Worm (Caenorhabditis elegans) whole organism, L4 larva: Measurements from ENCODE around the gene mdt-21.

Experiments used
- Y105C5A.15 ChIP-seq: fragments of 200-800 bp; sonication (Bioruptor generic); IDR thresholded peaks from 2 replicates; pipeline ENCODE4 v1.3.6; 2022; ENCODE audit warnings: missing genetic modification characterization, missing compliant biosample characterization
- daf-19 ChIP-seq: fragments of 200-800 bp; sonication (Bioruptor generic); conservative IDR thresholded peaks from 2 replicates; pipeline ENCODE4 v1.3.6; 2022; ENCODE audit warnings: missing genetic modification characterization, missing compliant biosample characterization
- egl-27 ChIP-seq: sonication (generic microtip); optimal IDR thresholded peaks from 3 replicates; lab custom pipeline; 2017; ENCODE audit warnings: missing biosample characterization, missing genetic modification reagents, missing genetic modification characterization
- egl-43 ChIP-seq: fragments of 200-800 bp; sonication (Bioruptor generic); IDR thresholded peaks from 2 replicates; pipeline ENCODE4 v1.3.6; 2022; ENCODE audit warnings: missing genetic modification reagents, missing genetic modification characterization, missing compliant biosample characterization
- gei-8 ChIP-seq: fragments of 200-800 bp; sonication (Bioruptor generic); optimal IDR thresholded peaks from 2 replicates; lab custom pipeline; 2018; ENCODE audit warnings: mild to moderate bottlenecking, missing genetic modification characterization, missing compliant biosample characterization
- lin-15B ChIP-seq: fragments of 150-350 bp; sonication (generic microtip); optimal IDR thresholded peaks from 3 replicates; lab custom pipeline; 2014; ENCODE audit warnings: missing biosample characterization, missing genetic modification characterization
- lir-3 ChIP-seq: sonication (generic microtip); optimal IDR thresholded peaks from 2 replicates; lab custom pipeline; 2016; ENCODE audit warnings: mild to moderate bottlenecking, missing genetic modification characterization, missing compliant biosample characterization
- lsy-2 ChIP-seq, 2 experiments: fragments of 150-350 bp in 1 of 2; sonication (generic microtip) in 1 of 2; optimal IDR thresholded peaks; 2 replicates each; lab custom pipeline; 2014 to 2017; ENCODE audit warnings: missing biosample characterization in 2 of 2, missing genetic modification characterization in 2 of 2
- nhr-48 ChIP-seq: sonication (generic microtip); optimal IDR thresholded peaks from 2 replicates; lab custom pipeline; 2016; ENCODE audit warnings: mild to moderate bottlenecking, missing genetic modification characterization, missing compliant biosample characterization
- nhr-6 ChIP-seq: fragments of 150-350 bp; optimal IDR thresholded peaks from 2 replicates; lab custom pipeline; 2014; ENCODE audit warnings: missing biosample characterization, missing genetic modification characterization
- pqm-1 ChIP-seq: sonication (generic microtip); optimal IDR thresholded peaks from 2 replicates; lab custom pipeline; 2017; ENCODE audit warnings: missing biosample characterization, missing genetic modification characterization
- tag-97 ChIP-seq: fragments of 200-800 bp; sonication (Bioruptor generic); IDR thresholded peaks from 2 replicates; pipeline ENCODE4 v1.3.6; 2022; ENCODE audit warnings: missing genetic modification characterization, missing compliant biosample characterization
- unc-130 ChIP-seq: sonication (generic microtip); optimal IDR thresholded peaks from 2 replicates; lab custom pipeline; 2016; ENCODE audit warnings: missing genetic modification reagents, missing genetic modification characterization, missing compliant biosample characterization

ce11 chrIII:11732943-11733342 is 44.5 kb upstream of the mdt-21 start:
- TF ChIP-seq unc-130 (GFP tag; lab: Kevin White, UChicago): no peak
- no peak for TF ChIP-seq Y105C5A.15 (GFP tag; lab: Robert Waterston, UW)
- TF ChIP-seq nhr-6: no peak
- no peak for TF ChIP-seq daf-19 (GFP tag; lab: Robert Waterston, UW)
- no peak for TF ChIP-seq lir-3
- TF ChIP-seq tag-97 (GFP tag; lab: Robert Waterston, UW): no peak
- no peak for TF ChIP-seq gei-8 (GFP tag; lab: Kevin White, UChicago)
- no peak for TF ChIP-seq lsy-2 (tag; optimal IDR thresholded peaks at IDR 0.05; lab: Kevin White, UChicago)
- TF ChIP-seq egl-43 (GFP tag; lab: Robert Waterston, UW): no peak
- no peak for TF ChIP-seq nhr-48 (tag; lab: Kevin White, UChicago)
- no peak for TF ChIP-seq pqm-1 (tag; lab: Kevin White, UChicago)
- no peak for TF ChIP-seq egl-27 (tag; lab: Kevin White, UChicago)
- no peak for TF ChIP-seq lin-15B (tag; lab: Kevin White, UChicago)
